Worm (Caenorhabditis elegans) whole organism, late embryonic: ENCODE results near the gene grp-1.

Experiments
- ceh-18 ChIP-seq: sonication (generic microtip); optimal IDR thresholded peaks from 2 replicates; lab custom pipeline; 2016; ENCODE audit warnings: missing genetic modification characterization, missing compliant biosample characterization
- ceh-48 ChIP-seq: sonication (generic microtip); optimal IDR thresholded peaks from 2 replicates; lab custom pipeline; 2016; ENCODE audit warnings: missing genetic modification characterization, inconsistent platforms, missing compliant biosample characterization
- ceh-9 ChIP-seq: sonication (generic microtip); optimal IDR thresholded peaks from 2 replicates; lab custom pipeline; 2016; ENCODE audit warnings: mild to moderate bottlenecking, missing genetic modification characterization, inconsistent platforms, missing compliant biosample characterization
- fkh-10 ChIP-seq: fragments of 150-350 bp; optimal IDR thresholded peaks from 2 replicates; lab custom pipeline; 2014; ENCODE audit warnings: missing biosample characterization, missing genetic modification reagents, missing genetic modification characterization
- hlh-6 ChIP-seq: sonication (generic microtip); optimal IDR thresholded peaks from 2 replicates; lab custom pipeline; 2016; ENCODE audit warnings: missing genotype, missing genetic modification characterization, missing compliant biosample characterization
- lin-11 ChIP-seq: fragments of 200-800 bp; sonication (Bioruptor generic); optimal IDR thresholded peaks from 2 replicates; lab custom pipeline; 2018; ENCODE audit warnings: mild to moderate bottlenecking, missing genetic modification characterization, missing compliant biosample characterization
- nfya-1 ChIP-seq: sonication (generic microtip); optimal IDR thresholded peaks from 2 replicates; lab custom pipeline; 2017; ENCODE audit warnings: missing genetic modification characterization, mild to moderate bottlenecking, missing compliant biosample characterization, antibody characterized with exemption, moderate library complexity
- nhr-11 ChIP-seq: fragments of 150-350 bp; optimal IDR thresholded peaks from 2 replicates; lab custom pipeline; 2014; ENCODE audit warnings: missing biosample characterization, missing genetic modification characterization
- pag-3 ChIP-seq: sonication (generic microtip); optimal IDR thresholded peaks from 2 replicates; lab custom pipeline; 2016; ENCODE audit warnings: missing compliant biosample characterization, missing genetic modification characterization, borderline replicate concordance
- pha-4 ChIP-seq: fragments of 150-350 bp; optimal IDR thresholded peaks from 2 replicates; lab custom pipeline; 2018; ENCODE audit warnings: missing biosample characterization, missing genetic modification reagents, missing genetic modification characterization
- sox-4 ChIP-seq: sonication (generic microtip); optimal IDR thresholded peaks from 2 replicates; lab custom pipeline; 2017; ENCODE audit warnings: mild to moderate bottlenecking, missing genetic modification characterization, inconsistent platforms, missing compliant biosample characterization
- unc-3 ChIP-seq, 2 experiments: fragments of 200-800 bp in 1 of 2; sonication (Bioruptor generic) in 1 of 2; sonication (generic microtip) in 1 of 2; conservative IDR thresholded peaks in 1 of 2; optimal IDR thresholded peaks in 1 of 2; 2 replicates each; pipeline versions ENCODE4 v1.3.6 to Lab custom; 2016 to 2022; ENCODE audit warnings: missing compliant biosample characterization in 2 of 2, missing genetic modification characterization in 2 of 2, missing genetic modification reagents in 1 of 2

- TF ChIP-seq ceh-9 (tag; lab: Kevin White, UChicago) (no peak), nhr-11 (tag; lab: Kevin White, UChicago) (no peak), ceh-18 (tag; lab: Kevin White, UChicago) (no peak), pag-3 (tag; lab: Kevin White, UChicago) (no peak), fkh-10 (GFP tag; lab: Kevin White, UChicago) (no peak), unc-3 (GFP tag; conservative IDR thresholded peaks at IDR 0.05; lab: Robert Waterston, UW) (no peak), unc-3 (tag; optimal IDR thresholded peaks at IDR 0.05; lab: Kevin White, UChicago) (no peak), nfya-1 (tag; lab: Kevin White, UChicago) (peak; percentile 26), pha-4 (tag; lab: Kevin White, UChicago) (no peak), ceh-48 (no peak), hlh-6 (no peak), lin-11 (no peak), sox-4 (tag; lab: Kevin White, UChicago) (no peak)
Observed at ce11 chrIII:8100960-8101359, 15.5 kb downstream of the grp-1 start, which contains the start of gene plk-1.
